Worm (Caenorhabditis elegans) whole organism, young adult: ENCODE measurements around the gene btb-5.

ENCODE experiments used
- T26A5.8 ChIP-seq: sonication (generic microtip); optimal IDR thresholded peaks from 2 replicates; lab custom pipeline; 2016; ENCODE audit warnings: missing genetic modification characterization, missing compliant biosample characterization
- atf-7 ChIP-seq: sonication (generic microtip); optimal IDR thresholded peaks from 2 replicates; lab custom pipeline; 2017; ENCODE audit warnings: mild to moderate bottlenecking, missing genetic modification characterization, missing compliant biosample characterization
- him-1 ChIP-seq: sonication (generic microtip); optimal IDR thresholded peaks from 2 replicates; lab custom pipeline; 2016; ENCODE audit warnings: missing genotype, missing genetic modification reagents, missing genetic modification characterization, missing compliant biosample characterization
- hmg-1.2 ChIP-seq: fragments of 200-800 bp; sonication (Bioruptor generic); IDR thresholded peaks from 2 replicates; pipeline ENCODE4 v1.3.6; 2022; ENCODE audit warnings: missing genetic modification reagents, missing genetic modification characterization, missing compliant biosample characterization
- hrde-1 ChIP-seq: sonication (generic microtip); optimal IDR thresholded peaks from 2 replicates; lab custom pipeline; 2016; ENCODE audit warnings: missing genetic modification characterization, mild to moderate bottlenecking, missing compliant biosample characterization, moderate library complexity, missing genotype, missing genetic modification reagents, borderline replicate concordance
- madf-8 ChIP-seq: fragments of 200-800 bp; sonication (Bioruptor generic); conservative IDR thresholded peaks from 2 replicates; pipeline ENCODE4 v1.3.6; 2022; ENCODE audit warnings: missing genetic modification reagents, missing genetic modification characterization, missing compliant biosample characterization
- nhr-27 ChIP-seq: fragments of 200-800 bp; sonication (Bioruptor generic); optimal IDR thresholded peaks from 2 replicates; lab custom pipeline; 2018; ENCODE audit warnings: mild to moderate bottlenecking, missing genetic modification characterization, moderate library complexity, missing compliant biosample characterization
- repo-1 ChIP-seq: sonication (generic microtip); optimal IDR thresholded peaks from 2 replicates; lab custom pipeline; 2017; ENCODE audit warnings: mild to moderate bottlenecking, missing genetic modification characterization, missing compliant biosample characterization
- sea-2 ChIP-seq: fragments of 200-800 bp; sonication (Bioruptor generic); IDR thresholded peaks from 2 replicates; pipeline ENCODE4 v1.3.6; 2022; ENCODE audit warnings: missing genetic modification characterization, missing compliant biosample characterization
- tbp1 ChIP-seq: fragments of 200-800 bp; sonication (Bioruptor generic); optimal IDR thresholded peaks from 2 replicates; lab custom pipeline; 2018; ENCODE audit warnings: mild to moderate bottlenecking, missing genetic modification characterization, missing compliant biosample characterization
- unc-62 ChIP-seq: fragments of 150-350 bp; optimal IDR thresholded peaks from 2 replicates; lab custom pipeline; 2014; ENCODE audit warnings: missing biosample characterization, missing genetic modification reagents, missing genetic modification characterization

- TF ChIP-seq him-1 (tag; lab: Kevin White, UChicago) (no peak), hrde-1 (tag; lab: Kevin White, UChicago) (no peak), tbp1 (no peak), hmg-1.2 (peak; percentile 64; the same call in 1 of the 2 replicates), repo-1 (tag; lab: Kevin White, UChicago) (no peak), unc-62 (no peak), atf-7 (tag; lab: Kevin White, UChicago) (peak; percentile 31), T26A5.8 (no peak), sea-2 (GFP tag; lab: Robert Waterston, UW) (no peak), nhr-27 (tag; lab: Kevin White, UChicago) (no peak), madf-8 (no peak)
Measured at ce11 chrIII:25582-25996, 35.4 kb downstream of the btb-5 start.
